Worm (Caenorhabditis elegans) whole organism, L2 larva: ENCODE results near the gene zipt-7.2.
A peak's percentile ranks its signal among the peaks of the same experiment; 100 is the strongest.

Source experiments
- C34F6.9 ChIP-seq: fragments of 150-350 bp; optimal IDR thresholded peaks from 2 replicates; lab custom pipeline; 2014; ENCODE audit warnings: missing biosample characterization, missing genetic modification characterization
- F13H6.1 ChIP-seq: sonication (generic microtip); optimal IDR thresholded peaks from 2 replicates; lab custom pipeline; 2016; ENCODE audit warnings: missing genetic modification characterization, missing compliant biosample characterization
- R02D3.7 ChIP-seq: fragments of 150-350 bp; optimal IDR thresholded peaks from 2 replicates; lab custom pipeline; 2014; ENCODE audit warnings: missing biosample characterization, missing genetic modification characterization
- blmp-1 ChIP-seq: sonication (generic microtip); optimal IDR thresholded peaks from 2 replicates; lab custom pipeline; 2017; ENCODE audit warnings: missing genetic modification characterization, mild to moderate bottlenecking, missing compliant biosample characterization, antibody characterized with exemption, moderate library complexity; ENCODE audit not compliant: insufficient read depth
- ceh-82 ChIP-seq: fragments of 150-350 bp; optimal IDR thresholded peaks from 2 replicates; lab custom pipeline; 2014; ENCODE audit warnings: missing biosample characterization, missing genetic modification characterization
- crh-2 ChIP-seq: sonication (generic microtip); optimal IDR thresholded peaks from 2 replicates; lab custom pipeline; 2017; ENCODE audit warnings: missing biosample characterization, missing genetic modification characterization
- dmd-4 ChIP-seq: sonication (generic microtip); optimal IDR thresholded peaks from 2 replicates; lab custom pipeline; 2017; ENCODE audit warnings: missing biosample characterization, missing genetic modification characterization
- fos-1 ChIP-seq: fragments of 150-350 bp; optimal IDR thresholded peaks from 2 replicates; lab custom pipeline; 2014; ENCODE audit warnings: missing biosample characterization, missing genetic modification characterization
- gmeb-1 ChIP-seq: fragments of 150-350 bp; optimal IDR thresholded peaks from 2 replicates; lab custom pipeline; 2014; ENCODE audit warnings: missing biosample characterization, missing genetic modification characterization
- lin-11 ChIP-seq: fragments of 150-350 bp; sonication (generic microtip); optimal IDR thresholded peaks from 2 replicates; lab custom pipeline; 2014; ENCODE audit warnings: missing biosample characterization, missing genetic modification characterization, inconsistent platforms, mixed read lengths
- lsy-2 ChIP-seq, 2 experiments: fragments of 150-350 bp in 1 of 2; sonication (generic microtip) in 1 of 2; optimal IDR thresholded peaks; 2 replicates each; lab custom pipeline; 2014 to 2017; ENCODE audit warnings: missing biosample characterization in 2 of 2, missing genetic modification characterization in 2 of 2
- mab-5 ChIP-seq: fragments of 150-350 bp; optimal IDR thresholded peaks from 2 replicates; lab custom pipeline; 2014; ENCODE audit warnings: missing biosample characterization, missing genetic modification characterization
- mdl-1 ChIP-seq, 2 experiments: fragments of 150-350 bp in 1 of 2; sonication (generic microtip) in 1 of 2; optimal IDR thresholded peaks; 2 replicates each; lab custom pipeline; 2017; ENCODE audit warnings: missing biosample characterization in 2 of 2, missing genetic modification characterization in 2 of 2
- nhr-11 ChIP-seq: fragments of 150-350 bp; optimal IDR thresholded peaks from 2 replicates; lab custom pipeline; 2014; ENCODE audit warnings: missing biosample characterization, missing genetic modification characterization
- nhr-12 ChIP-seq: fragments of 150-350 bp; optimal IDR thresholded peaks from 2 replicates; lab custom pipeline; 2014; ENCODE audit warnings: missing biosample characterization, missing genetic modification characterization
- nhr-129 ChIP-seq: fragments of 150-350 bp; optimal IDR thresholded peaks from 2 replicates; lab custom pipeline; 2014; ENCODE audit warnings: missing biosample characterization, missing genetic modification characterization
- nhr-237 ChIP-seq: fragments of 150-350 bp; optimal IDR thresholded peaks from 2 replicates; lab custom pipeline; 2014; ENCODE audit warnings: missing biosample characterization, missing genetic modification characterization
- nhr-25 ChIP-seq: fragments of 150-350 bp; sonication (generic microtip); optimal IDR thresholded peaks from 3 replicates; lab custom pipeline; 2014; ENCODE audit warnings: missing biosample characterization, missing genetic modification characterization
- nhr-6 ChIP-seq: fragments of 150-350 bp; optimal IDR thresholded peaks from 2 replicates; lab custom pipeline; 2014; ENCODE audit warnings: missing biosample characterization, missing genetic modification characterization
- sem-4 ChIP-seq: fragments of 150-350 bp; optimal IDR thresholded peaks from 2 replicates; lab custom pipeline; 2014; ENCODE audit warnings: missing biosample characterization, missing genetic modification reagents, missing genetic modification characterization
- sma-3 ChIP-seq: sonication (generic microtip); optimal IDR thresholded peaks from 2 replicates; lab custom pipeline; 2016; ENCODE audit warnings: missing genetic modification reagents, missing genetic modification characterization, missing compliant biosample characterization
- sma-9 ChIP-seq, 2 experiments: fragments of 150-350 bp in 1 of 2; sonication (generic microtip) in 1 of 2; optimal IDR thresholded peaks; 2 replicates each; lab custom pipeline; 2014 to 2016; ENCODE audit warnings: missing genetic modification characterization in 2 of 2, mild to moderate bottlenecking in 1 of 2, missing biosample characterization in 1 of 2, missing compliant biosample characterization in 1 of 2, missing genetic modification reagents in 1 of 2, moderate library complexity in 1 of 2
- snpc-4 ChIP-seq: fragments of 150-350 bp; optimal IDR thresholded peaks from 2 replicates; lab custom pipeline; 2014; ENCODE audit warnings: missing biosample characterization, missing genetic modification characterization
- unc-39 ChIP-seq: fragments of 150-350 bp; optimal IDR thresholded peaks from 2 replicates; lab custom pipeline; 2014; ENCODE audit warnings: missing biosample characterization, missing genetic modification characterization
- unc-55 ChIP-seq: fragments of 150-350 bp; sonication (generic microtip); optimal IDR thresholded peaks from 3 replicates; lab custom pipeline; 2014; ENCODE audit warnings: missing biosample characterization, missing genetic modification reagents, missing genetic modification characterization
- ztf-1 ChIP-seq: fragments of 200-800 bp; sonication (Bioruptor generic); conservative IDR thresholded peaks from 2 replicates; pipeline ENCODE4 v1.3.6; 2022; ENCODE audit warnings: missing genetic modification characterization, missing compliant biosample characterization
- ztf-4 ChIP-seq: fragments of 150-350 bp; optimal IDR thresholded peaks from 2 replicates; lab custom pipeline; 2014; ENCODE audit warnings: missing biosample characterization, missing genetic modification characterization

The zipt-7.2 gene

ce11 chrX:15507830-15508347 lies at the start of gene zipt-7.2:
Gene zipt-7.2 (minus strand): TSS chrX:15507880.
- no peak for TF ChIP-seq nhr-237 (tag; lab: Kevin White, UChicago)
- TF ChIP-seq mdl-1 (tag; optimal IDR thresholded peaks at IDR 0.05; lab: Kevin White, UChicago), result no peak
- peak; percentile 9 for TF ChIP-seq C34F6.9 (tag; lab: Kevin White, UChicago)
- no peak for TF ChIP-seq lsy-2 (tag; optimal IDR thresholded peaks at IDR 0.05; lab: Kevin White, UChicago)
- peak; percentile 10 for TF ChIP-seq crh-2
- peak; percentile 20 for TF ChIP-seq nhr-129 (tag; lab: Kevin White, UChicago)

ce11 chrX:15555529-15555928 lies 47.8 kb upstream of the zipt-7.2 start:
- TF ChIP-seq ceh-82 (tag; lab: Kevin White, UChicago), result no peak
- peak; percentile 27 for TF ChIP-seq unc-55
- TF ChIP-seq nhr-129 (tag; lab: Kevin White, UChicago), result peak; percentile 1

DNA sequence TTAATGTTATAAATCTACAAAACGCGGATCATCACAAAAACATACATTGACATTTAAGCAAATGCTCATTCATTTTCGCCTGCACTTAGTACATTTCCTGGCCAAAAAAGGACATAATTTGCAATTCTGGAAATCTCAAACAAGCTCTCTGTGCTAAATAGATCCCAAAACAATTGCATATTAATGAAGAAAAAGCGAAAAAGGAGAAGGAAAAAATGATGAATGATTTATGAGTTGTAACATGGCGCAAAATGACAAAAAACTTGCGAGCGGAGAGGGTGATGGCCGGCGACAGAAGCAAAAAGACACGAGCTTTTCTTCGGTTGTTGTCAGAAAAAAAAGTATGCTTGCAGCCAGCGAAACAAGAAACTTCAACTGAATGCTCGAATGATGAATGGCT lies 47.2 kb upstream of the zipt-7.2 start:
- TF ChIP-seq lsy-2 (tag; optimal IDR thresholded peaks at IDR 0.05; lab: Kevin White, UChicago), result peak in 1 of 2 experiments; percentile 21
- TF ChIP-seq unc-55, result peak; percentile 57
- no peak for TF ChIP-seq ztf-4 (tag; lab: Kevin White, UChicago)
- no peak for TF ChIP-seq nhr-237 (tag; lab: Kevin White, UChicago)
- TF ChIP-seq sma-3 (GFP tag; lab: Kevin White, UChicago), result no peak
- no peak for TF ChIP-seq fos-1 (tag; lab: Kevin White, UChicago)
- peak; percentile 15 for TF ChIP-seq crh-2
- peak; percentile 15 for TF ChIP-seq mab-5
- TF ChIP-seq nhr-25, result no peak
- TF ChIP-seq sma-9 (GFP tag; optimal IDR thresholded peaks at IDR 0.05; lab: Kevin White, UChicago), result peak; percentile 19
- no peak for TF ChIP-seq sma-9 (tag; optimal IDR thresholded peaks at IDR 0.05; lab: Kevin White, UChicago)
- TF ChIP-seq ceh-82 (tag; lab: Kevin White, UChicago), result no peak
- no peak for TF ChIP-seq dmd-4
- TF ChIP-seq blmp-1 (tag; lab: Kevin White, UChicago), result no peak
- TF ChIP-seq nhr-11, result no peak

ce11 chrX:15552024-15552769 lies 44.5 kb upstream of the zipt-7.2 start:
- TF ChIP-seq mdl-1 (tag; optimal IDR thresholded peaks at IDR 0.05; lab: Kevin White, UChicago) (no peak), snpc-4 (tag; lab: Kevin White, UChicago) (peak; percentile 2)

ce11 chrX:15550769-15551168 lies 43.1 kb upstream of the zipt-7.2 start:
- no peak for TF ChIP-seq nhr-25
- no peak for TF ChIP-seq unc-39 (tag; lab: Kevin White, UChicago)
- no peak for TF ChIP-seq crh-2

- TF ChIP-seq lin-11 (tag; lab: Kevin White, UChicago) (no peak), F13H6.1 (no peak), sem-4 (no peak), nhr-12 (tag; lab: Kevin White, UChicago) (no peak), nhr-6 (no peak), gmeb-1 (no peak), R02D3.7 (tag; lab: Kevin White, UChicago) (no peak), ztf-1 (no peak), nhr-129 (tag; lab: Kevin White, UChicago) (no peak)
- TF ChIP-seq, all 48 proteins: peak for 0
These were observed 40.2 kb upstream of the zipt-7.2 start for ce11 chrX:15547896-15548295.

DNA sequence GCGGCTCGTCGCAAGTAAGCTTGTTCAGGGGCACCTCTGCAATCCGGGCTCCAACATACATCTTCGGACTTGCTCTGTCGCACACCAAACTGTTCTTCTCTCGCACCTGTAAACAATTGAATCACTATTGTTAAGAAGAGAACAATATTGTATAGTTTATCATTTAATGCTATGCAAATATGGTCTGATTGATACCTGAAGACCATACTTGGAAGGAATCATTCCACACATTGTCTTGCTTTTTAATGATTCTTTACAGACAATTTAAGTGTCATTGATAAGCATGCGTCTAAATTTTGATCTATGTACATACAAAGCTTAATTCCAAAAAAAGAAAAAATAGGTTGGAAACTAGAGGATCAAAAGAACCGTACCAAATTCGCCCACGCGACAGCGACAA lies 39.3 kb upstream of the zipt-7.2 start:
- no peak for TF ChIP-seq lsy-2 (tag; optimal IDR thresholded peaks at IDR 0.05; lab: Kevin White, UChicago)
- peak; percentile 16 for TF ChIP-seq sma-9 (GFP tag; optimal IDR thresholded peaks at IDR 0.05; lab: Kevin White, UChicago)
- TF ChIP-seq sma-9 (tag; optimal IDR thresholded peaks at IDR 0.05; lab: Kevin White, UChicago), result no peak
